Worm (Caenorhabditis elegans) whole organism, L1 larva: ENCODE measurements around the gene egl-5.

Source experiments
- C04F5.9 ChIP-seq: sonication (generic microtip); optimal IDR thresholded peaks from 2 replicates; lab custom pipeline; 2016; ENCODE audit warnings: missing genetic modification characterization, missing compliant biosample characterization
- C16A3.4 ChIP-seq: fragments of 150-350 bp; optimal IDR thresholded peaks from 2 replicates; lab custom pipeline; 2014; ENCODE audit warnings: missing biosample characterization, missing genetic modification characterization
- aly-2 ChIP-seq: fragments of 150-350 bp; optimal IDR thresholded peaks from 2 replicates; lab custom pipeline; 2014; ENCODE audit warnings: missing biosample characterization, missing genetic modification characterization
- ceh-90 ChIP-seq: sonication (generic microtip); optimal IDR thresholded peaks from 2 replicates; lab custom pipeline; 2016; ENCODE audit warnings: missing genetic modification characterization, missing compliant biosample characterization
- elt-2 ChIP-seq: sonication (generic microtip); optimal IDR thresholded peaks from 2 replicates; lab custom pipeline; 2016; ENCODE audit warnings: missing genetic modification characterization, mild to moderate bottlenecking, inconsistent platforms, missing compliant biosample characterization, missing genetic modification reagents
- lin-15B ChIP-seq: fragments of 150-350 bp; sonication (generic microtip); optimal IDR thresholded peaks from 3 replicates; lab custom pipeline; 2014; ENCODE audit warnings: missing biosample characterization, missing genetic modification characterization
- nhr-237 ChIP-seq: fragments of 150-350 bp; optimal IDR thresholded peaks from 2 replicates; lab custom pipeline; 2014; ENCODE audit warnings: missing biosample characterization, missing genetic modification characterization
- sptf-1 ChIP-seq: fragments of 150-350 bp; optimal IDR thresholded peaks from 2 replicates; lab custom pipeline; 2014; ENCODE audit warnings: missing biosample characterization, missing genetic modification characterization
- tlp-1 ChIP-seq: fragments of 150-350 bp; optimal IDR thresholded peaks from 2 replicates; lab custom pipeline; 2014; ENCODE audit warnings: missing biosample characterization, missing genetic modification characterization
- ztf-11 ChIP-seq, 2 experiments: sonication (generic microtip); optimal IDR thresholded peaks; 2 replicates each; lab custom pipeline; 2016 to 2017; ENCODE audit warnings: missing genetic modification characterization in 2 of 2, missing biosample characterization in 1 of 2, missing compliant biosample characterization in 1 of 2
- ztf-4 ChIP-seq: fragments of 150-350 bp; optimal IDR thresholded peaks from 2 replicates; lab custom pipeline; 2014; ENCODE audit warnings: missing biosample characterization, missing genetic modification characterization

ce11 chrIII:7814159-7815055 is at the start of gene egl-5:
- TF ChIP-seq ceh-90 (tag; lab: Kevin White, UChicago) (no peak), ztf-4 (tag; lab: Kevin White, UChicago) (no peak), aly-2 (tag; lab: Kevin White, UChicago) (no peak), tlp-1 (tag; lab: Kevin White, UChicago) (no peak), C04F5.9 (tag; lab: Kevin White, UChicago) (no peak), ztf-11 (tag; optimal IDR thresholded peaks at IDR 0.05; lab: Kevin White, UChicago) (no peak), sptf-1 (no peak), C16A3.4 (tag; lab: Kevin White, UChicago) (no peak), nhr-237 (tag; lab: Kevin White, UChicago) (no peak), lin-15B (tag; lab: Kevin White, UChicago) (no peak), elt-2 (no peak)
